Worm (Caenorhabditis elegans): ENCODE measurements around the gene C32D5.7.

Gene C32D5.7

DNA sequence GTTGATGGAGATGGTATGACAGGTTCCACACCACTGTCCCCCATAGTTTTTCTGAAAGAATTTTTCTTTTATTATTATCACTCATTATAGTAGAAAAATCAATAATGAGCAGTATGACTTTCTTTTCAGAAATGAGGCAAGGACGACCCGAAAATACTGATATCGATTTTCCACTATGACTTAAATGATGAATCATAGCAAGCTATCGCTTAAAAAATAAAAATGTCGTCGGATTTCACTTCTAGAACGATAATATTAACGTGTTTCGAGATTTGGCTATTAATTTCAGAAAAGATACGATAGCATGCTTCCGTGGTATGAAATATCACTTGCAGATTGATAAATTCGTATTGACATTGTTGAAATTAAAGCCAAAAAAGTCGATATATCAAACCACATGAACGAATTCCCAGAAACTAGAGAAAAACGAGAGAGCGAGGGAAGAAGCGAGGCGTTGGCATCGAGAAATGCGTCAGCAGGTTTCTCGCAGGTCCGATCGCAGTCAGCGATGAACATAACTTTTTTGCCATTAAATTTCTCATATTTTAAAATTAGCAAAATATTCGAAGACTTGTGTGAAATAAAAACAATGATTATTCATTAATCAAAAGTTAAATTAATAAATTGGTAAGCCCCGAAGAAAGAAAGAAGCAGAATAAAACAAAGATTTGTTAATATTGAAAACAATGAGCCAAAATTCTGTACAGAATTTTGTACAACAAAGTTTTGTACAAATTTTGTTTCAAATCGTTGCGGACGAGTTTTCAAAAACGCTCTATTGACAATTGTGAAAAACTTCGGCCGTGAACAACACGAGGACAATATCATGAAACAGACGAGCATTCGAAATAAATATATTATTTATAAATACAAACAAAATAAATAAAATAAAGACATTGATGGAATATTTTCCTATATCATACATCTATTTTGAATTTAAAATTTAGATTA, 15.8 kb upstream of the C32D5.7 start, which contains the start of gene C32D5.11 (continued):
- TF ChIP-seq fos-1 (tag; optimal IDR thresholded peaks at IDR 0.05) (peak; percentile 77), ama-1 (optimal IDR thresholded peaks at IDR 0.05) (no peak), gmeb-1 (tag; optimal IDR thresholded peaks at IDR 0.05) (peak; percentile 78), nhr-77 (tag; optimal IDR thresholded peaks at IDR 0.05) (no peak), alr-1 (tag; optimal IDR thresholded peaks at IDR 0.05) (no peak)

DNA sequence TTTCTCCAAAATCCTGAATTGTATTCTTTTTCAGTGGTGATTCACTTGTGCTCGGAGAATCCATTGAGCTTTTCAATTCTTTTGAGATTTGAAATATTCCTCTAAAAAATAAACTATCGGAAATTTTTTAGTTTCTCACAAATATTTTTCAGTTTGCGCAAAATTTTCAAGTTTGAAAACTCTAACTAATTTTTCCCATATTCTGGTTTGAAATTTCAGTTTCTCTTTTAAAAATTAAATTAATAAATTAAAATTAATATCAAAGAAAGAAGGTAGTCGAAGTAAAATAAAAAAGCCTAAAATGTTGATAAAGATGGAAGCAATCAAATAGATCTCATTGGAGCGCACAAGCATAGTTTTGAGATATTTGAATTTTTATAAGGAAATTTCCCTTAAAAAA, 12.0 kb upstream of the C32D5.7 start, which contains the start of gene C32D5.10:
Gene C32D5.10 (minus strand): TSS at position 101 of the 400 bp plus-strand sequence.
- no peak for TF ChIP-seq sem-4 (tag; optimal IDR thresholded peaks at IDR 0.05)
- no peak for TF ChIP-seq mdl-1 (tag; optimal IDR thresholded peaks at IDR 0.05)
- TF ChIP-seq nhr-25 (tag; optimal IDR thresholded peaks at IDR 0.05) = peak; percentile 28

DNA sequence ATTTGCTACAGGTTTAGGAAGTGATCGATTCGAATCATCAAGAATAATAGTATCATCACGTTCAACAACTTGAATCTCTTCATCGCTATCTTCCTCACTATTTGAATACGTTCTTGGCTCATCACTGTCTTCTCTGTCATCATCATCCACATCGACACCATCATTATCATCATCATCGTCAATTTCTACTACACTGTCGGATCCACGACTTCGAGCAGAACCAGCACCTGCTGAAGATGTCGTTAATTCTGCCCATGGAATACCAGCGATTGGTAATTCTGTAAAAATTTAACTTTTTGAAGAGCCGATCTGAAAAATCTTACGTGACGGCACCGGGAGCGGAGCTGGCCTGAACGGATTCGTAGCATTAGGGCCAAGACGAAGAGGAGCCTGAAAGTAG, 10.1 kb upstream of the C32D5.7 start:
- TF ChIP-seq nhr-237 (tag; optimal IDR thresholded peaks at IDR 0.05) (no peak), aly-2 (tag; optimal IDR thresholded peaks at IDR 0.05) (no peak), elt-1 (tag; optimal IDR thresholded peaks at IDR 0.05) (no peak), lin-11 (tag; optimal IDR thresholded peaks at IDR 0.05) (no peak), ceh-82 (tag; optimal IDR thresholded peaks at IDR 0.05) (no peak), gmeb-1 (tag; optimal IDR thresholded peaks at IDR 0.05) (no peak)

DNA sequence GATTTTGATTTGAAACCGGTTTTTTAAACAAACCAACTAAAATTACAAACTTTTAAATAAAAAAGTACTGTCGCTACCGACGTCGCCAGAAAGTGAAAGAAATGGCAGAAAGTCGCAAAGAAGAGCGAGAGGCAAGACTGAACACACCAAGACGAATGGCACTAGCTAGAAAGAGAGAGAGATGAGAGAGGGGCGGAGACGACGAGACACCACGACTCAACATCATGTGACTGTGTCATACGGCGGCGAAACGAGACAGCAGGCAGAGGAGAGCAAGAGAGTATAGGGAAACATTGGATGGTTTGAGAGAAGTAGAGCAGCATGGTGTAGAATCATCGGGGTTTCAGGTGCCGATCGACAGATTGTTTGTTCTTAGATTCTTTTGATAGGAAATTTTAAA, 8.5 kb upstream of the C32D5.7 start:
- TF ChIP-seq nhr-25 (tag; optimal IDR thresholded peaks at IDR 0.05) (peak; percentile 96), unc-55 (GFP tag; optimal IDR thresholded peaks at IDR 0.05) (peak; percentile 89), ama-1 (optimal IDR thresholded peaks at IDR 0.05) (peak; percentile 99), nhr-11 (tag; optimal IDR thresholded peaks at IDR 0.05) (no peak), elt-1 (tag; optimal IDR thresholded peaks at IDR 0.05) (peak; percentile 66), Y55F3AM.14 (GFP tag; optimal IDR thresholded peaks at IDR 0.05) (peak; percentile 56), nhr-129 (tag; optimal IDR thresholded peaks at IDR 0.05) (peak; percentile 95), elt-3 (tag; optimal IDR thresholded peaks at IDR 0.05) (no peak), nhr-6 (tag; optimal IDR thresholded peaks at IDR 0.05) (peak; percentile 65), nhr-77 (tag; optimal IDR thresholded peaks at IDR 0.05) (no peak), fos-1 (tag; optimal IDR thresholded peaks at IDR 0.05) (peak; percentile 92), dmd-4 (tag; optimal IDR thresholded peaks at IDR 0.05) (no peak), gmeb-1 (tag; optimal IDR thresholded peaks at IDR 0.05) (peak; percentile 83), mbf-1 (tag; optimal IDR thresholded peaks at IDR 0.05) (no peak), unc-62 (GFP tag; optimal IDR thresholded peaks at IDR 0.05) (peak; percentile 64), R02D3.7 (tag; optimal IDR thresholded peaks at IDR 0.05) (no peak), crh-2 (tag; optimal IDR thresholded peaks at IDR 0.05) (peak; percentile 96), sem-4 (tag; optimal IDR thresholded peaks at IDR 0.05) (peak; percentile 87), sma-9 (GFP tag; optimal IDR thresholded peaks at IDR 0.05) (peak; percentile 96), sma-9 (tag; optimal IDR thresholded peaks at IDR 0.05) (no peak), peb-1 (tag; optimal IDR thresholded peaks at IDR 0.05) (no peak), lin-11 (tag; optimal IDR thresholded peaks at IDR 0.05) (peak; percentile 82), mab-5 (tag; optimal IDR thresholded peaks at IDR 0.05) (peak; percentile 90), nhr-23 (tag; optimal IDR thresholded peaks at IDR 0.05) (no peak), F13H6.1 (tag; optimal IDR thresholded peaks at IDR 0.05) (peak; percentile 95), lin-13 (GFP tag; optimal IDR thresholded peaks at IDR 0.05) (peak; percentile 83), egl-27 (tag; optimal IDR thresholded peaks at IDR 0.05) (peak; percentile 84), alr-1 (tag; optimal IDR thresholded peaks at IDR 0.05) (no peak), unc-39 (tag; optimal IDR thresholded peaks at IDR 0.05) (no peak), ztf-11 (tag; optimal IDR thresholded peaks at IDR 0.05) (no peak), nhr-237 (tag; optimal IDR thresholded peaks at IDR 0.05) (peak; percentile 61), zag-1 (tag; optimal IDR thresholded peaks at IDR 0.05) (peak; percentile 58), ceh-82 (tag; optimal IDR thresholded peaks at IDR 0.05) (peak; percentile 44), lin-39 (tag; optimal IDR thresholded peaks at IDR 0.05) (no peak), skn-1 (tag; optimal IDR thresholded peaks at IDR 0.05) (no peak), C34F6.9 (tag; optimal IDR thresholded peaks at IDR 0.05) (peak; percentile 98), ZK546.5 (tag; optimal IDR thresholded peaks at IDR 0.05) (no peak), blmp-1 (tag; optimal IDR thresholded peaks at IDR 0.05; ENCODE audit: insufficient read depth) (peak; percentile 90), ceh-16 (tag; optimal IDR thresholded peaks at IDR 0.05) (peak; percentile 84), nhr-21 (tag; optimal IDR thresholded peaks at IDR 0.05) (peak; percentile 92), ztf-4 (tag; optimal IDR thresholded peaks at IDR 0.05) (peak; percentile 89), aly-2 (tag; optimal IDR thresholded peaks at IDR 0.05) (no peak), mdl-1 (tag; optimal IDR thresholded peaks at IDR 0.05) (peak; percentile 56 to 87), nhr-10 (tag; optimal IDR thresholded peaks at IDR 0.05) (peak; percentile 56), sma-3 (GFP tag; optimal IDR thresholded peaks at IDR 0.05) (peak; percentile 95)

Data from whole organism, L2 larva.